Worm (Caenorhabditis elegans) whole organism, L1 larva: ENCODE data around the gene etc-1.
A peak's percentile ranks its signal among the peaks of the same experiment; 100 is the strongest.

Experiments used
- F16B12.6 ChIP-seq: fragments of 150-350 bp; optimal IDR thresholded peaks from 2 replicates; lab custom pipeline; 2014; ENCODE audit warnings: missing biosample characterization, missing genetic modification characterization
- aha-1 ChIP-seq: fragments of 150-350 bp; optimal IDR thresholded peaks from 2 replicates; lab custom pipeline; 2014; ENCODE audit warnings: missing biosample characterization, missing genetic modification characterization
- aly-2 ChIP-seq: fragments of 150-350 bp; optimal IDR thresholded peaks from 2 replicates; lab custom pipeline; 2014; ENCODE audit warnings: missing biosample characterization, missing genetic modification characterization
- ama-1 ChIP-seq: fragments of 150-350 bp; optimal IDR thresholded peaks from 2 replicates; lab custom pipeline; 2014
- blmp-1 ChIP-seq: fragments of 150-350 bp; optimal IDR thresholded peaks from 2 replicates; lab custom pipeline; 2014; ENCODE audit warnings: missing biosample characterization, missing genetic modification characterization
- ceh-63 ChIP-seq: fragments of 200-800 bp; sonication (Bioruptor generic); optimal IDR thresholded peaks from 2 replicates; lab custom pipeline; 2018; ENCODE audit warnings: mild to moderate bottlenecking, missing genetic modification characterization, missing compliant biosample characterization
- ceh-88 ChIP-seq: fragments of 200-800 bp; sonication (Bioruptor generic); IDR thresholded peaks from 2 replicates; pipeline ENCODE4 v1.3.6; 2022; ENCODE audit warnings: missing genetic modification characterization, missing compliant biosample characterization
- ceh-90 ChIP-seq: sonication (generic microtip); optimal IDR thresholded peaks from 2 replicates; lab custom pipeline; 2016; ENCODE audit warnings: missing genetic modification characterization, missing compliant biosample characterization
- ces-1 ChIP-seq: fragments of 150-350 bp; optimal IDR thresholded peaks from 2 replicates; lab custom pipeline; 2014; ENCODE audit warnings: missing biosample characterization, missing genetic modification reagents, missing genetic modification characterization
- dpl-1 ChIP-seq, 3 experiments: fragments of 150-350 bp in 2 of 3; sonication (generic microtip) in 1 of 3; optimal IDR thresholded peaks; 2 replicates each; lab custom pipeline; 2014 to 2017; ENCODE audit warnings: missing biosample characterization in 3 of 3, missing genetic modification characterization in 3 of 3, missing genetic modification reagents in 3 of 3
- dsc-1 ChIP-seq: sonication (generic microtip); optimal IDR thresholded peaks from 2 replicates; lab custom pipeline; 2016; ENCODE audit warnings: mild to moderate bottlenecking, missing genetic modification characterization, missing compliant biosample characterization
- efl-1 ChIP-seq, 4 experiments: fragments of 150-350 bp; optimal IDR thresholded peaks in 3 of 4; peaks in 1 of 4; 1 replicate in 1 of 4; 2 replicates in 3 of 4; lab custom pipeline; 2014; ENCODE audit warnings: missing biosample characterization in 2 of 4, missing genetic modification characterization in 2 of 4, missing genetic modification reagents in 2 of 4
- efl-3 ChIP-seq: fragments of 200-800 bp; sonication (Bioruptor generic); optimal IDR thresholded peaks from 2 replicates; lab custom pipeline; 2018; ENCODE audit warnings: mild to moderate bottlenecking, missing genetic modification characterization, missing compliant biosample characterization
- egl-13 ChIP-seq: sonication (generic microtip); optimal IDR thresholded peaks from 2 replicates; lab custom pipeline; 2016; ENCODE audit warnings: missing genotype, missing genetic modification reagents, missing genetic modification characterization, missing compliant biosample characterization
- fkh-10 ChIP-seq: sonication (generic microtip); optimal IDR thresholded peaks from 2 replicates; lab custom pipeline; 2017; ENCODE audit warnings: missing biosample characterization, missing genetic modification reagents, missing genetic modification characterization
- fkh-4 ChIP-seq: sonication (generic microtip); optimal IDR thresholded peaks from 2 replicates; lab custom pipeline; 2016; ENCODE audit warnings: missing compliant biosample characterization, missing genetic modification characterization, borderline replicate concordance
- lin-13 ChIP-seq: fragments of 150-350 bp; optimal IDR thresholded peaks from 2 replicates; lab custom pipeline; 2014; ENCODE audit warnings: missing biosample characterization, missing genetic modification reagents, missing genetic modification characterization
- lin-14 ChIP-seq: fragments of 200-800 bp; sonication (Bioruptor generic); optimal IDR thresholded peaks from 2 replicates; lab custom pipeline; 2018; ENCODE audit warnings: mild to moderate bottlenecking, missing genetic modification characterization, moderate library complexity, missing compliant biosample characterization
- lin-15B ChIP-seq: fragments of 150-350 bp; sonication (generic microtip); optimal IDR thresholded peaks from 3 replicates; lab custom pipeline; 2014; ENCODE audit warnings: missing biosample characterization, missing genetic modification characterization
- lin-35 ChIP-seq, 2 experiments: fragments of 150-350 bp; optimal IDR thresholded peaks; 2 replicates each; lab custom pipeline; 2014; ENCODE audit warnings: missing biosample characterization in 2 of 2, missing genetic modification characterization in 2 of 2, missing genetic modification reagents in 2 of 2
- lsy-2 ChIP-seq, 2 experiments: fragments of 150-350 bp; optimal IDR thresholded peaks; 2 replicates each; lab custom pipeline; 2014; ENCODE audit warnings: missing biosample characterization in 2 of 2, missing genetic modification characterization in 2 of 2
- mep-1 ChIP-seq: fragments of 150-350 bp; optimal IDR thresholded peaks from 2 replicates; lab custom pipeline; 2014; ENCODE audit warnings: missing biosample characterization, missing genetic modification characterization
- nhr-11 ChIP-seq: fragments of 150-350 bp; optimal IDR thresholded peaks from 2 replicates; lab custom pipeline; 2014; ENCODE audit warnings: missing biosample characterization, missing genetic modification characterization
- nhr-12 ChIP-seq: sonication (generic microtip); optimal IDR thresholded peaks from 2 replicates; lab custom pipeline; 2017; ENCODE audit warnings: missing biosample characterization, missing genetic modification characterization
- nhr-19 ChIP-seq: fragments of 200-800 bp; sonication (Bioruptor generic); conservative IDR thresholded peaks from 2 replicates; pipeline ENCODE4 v1.3.6; 2022; ENCODE audit warnings: missing genetic modification characterization, missing compliant biosample characterization
- nhr-237 ChIP-seq: fragments of 150-350 bp; optimal IDR thresholded peaks from 2 replicates; lab custom pipeline; 2014; ENCODE audit warnings: missing biosample characterization, missing genetic modification characterization
- nhr-28 ChIP-seq: fragments of 150-350 bp; optimal IDR thresholded peaks from 2 replicates; lab custom pipeline; 2014; ENCODE audit warnings: missing biosample characterization, missing genetic modification characterization
- nhr-47 ChIP-seq: sonication (generic microtip); optimal IDR thresholded peaks from 2 replicates; lab custom pipeline; 2016; ENCODE audit warnings: mild to moderate bottlenecking, missing genetic modification characterization, moderate library complexity, missing compliant biosample characterization
- nhr-71 ChIP-seq: sonication (generic microtip); optimal IDR thresholded peaks from 2 replicates; lab custom pipeline; 2016; ENCODE audit warnings: mild to moderate bottlenecking, missing genetic modification characterization, moderate library complexity, missing compliant biosample characterization
- nhr-76 ChIP-seq: sonication (generic microtip); optimal IDR thresholded peaks from 2 replicates; lab custom pipeline; 2017; ENCODE audit warnings: missing biosample characterization, missing genetic modification characterization
- pag-3 ChIP-seq: sonication (generic microtip); optimal IDR thresholded peaks from 2 replicates; lab custom pipeline; 2017; ENCODE audit warnings: missing genetic modification characterization, mild to moderate bottlenecking, missing compliant biosample characterization, antibody characterized with exemption, borderline replicate concordance; ENCODE audit not compliant: insufficient read depth
- sup-37 ChIP-seq: fragments of 200-800 bp; sonication (Bioruptor generic); optimal IDR thresholded peaks from 2 replicates; lab custom pipeline; 2018; ENCODE audit warnings: mild to moderate bottlenecking, missing genetic modification characterization, missing compliant biosample characterization
- swsn-7 ChIP-seq: sonication (generic microtip); optimal IDR thresholded peaks from 2 replicates; lab custom pipeline; 2016; ENCODE audit warnings: missing genetic modification characterization, missing compliant biosample characterization
- tbx-2 ChIP-seq: sonication (generic microtip); optimal IDR thresholded peaks from 2 replicates; lab custom pipeline; 2016; ENCODE audit warnings: missing genetic modification characterization, missing compliant biosample characterization
- unc-130 ChIP-seq: fragments of 150-350 bp; optimal IDR thresholded peaks from 2 replicates; lab custom pipeline; 2017; ENCODE audit warnings: missing biosample characterization, missing genetic modification characterization, inconsistent platforms
- unc-86 ChIP-seq: sonication (generic microtip); optimal IDR thresholded peaks from 2 replicates; lab custom pipeline; 2016; ENCODE audit warnings: missing genetic modification characterization, missing compliant biosample characterization
- xbp-1 ChIP-seq: sonication (generic microtip); optimal IDR thresholded peaks from 2 replicates; lab custom pipeline; 2016; ENCODE audit warnings: missing genetic modification characterization, missing compliant biosample characterization

etc-1 gene

ce11 chrII:8685623-8686022 lies 21.0 kb downstream of the etc-1 start, which contains the start of gene C34C6.9:
C34C6.9 (plus strand) TSS chrII:8685923.
- TF ChIP-seq ceh-63 (GFP tag; lab: Kevin White, UChicago) (no peak), fkh-4 (tag; lab: Kevin White, UChicago) (no peak), lin-14 (no peak), F16B12.6 (tag; lab: Kevin White, UChicago) (no peak), fkh-10 (GFP tag; lab: Kevin White, UChicago) (no peak), sup-37 (no peak), lin-35 (GFP tag; optimal IDR thresholded peaks at IDR 0.05; lab: Kevin White, UChicago) (no peak), efl-3 (GFP tag; lab: Kevin White, UChicago) (no peak), nhr-19 (GFP tag; lab: Robert Waterston, UW) (no peak), aha-1 (no peak), ces-1 (GFP tag; lab: Kevin White, UChicago) (no peak), nhr-11 (no peak)

- TF ChIP-seq ceh-88 (GFP tag; lab: Robert Waterston, UW), result no peak
- no peak for TF ChIP-seq lin-13 (GFP tag; lab: Kevin White, UChicago)
- TF ChIP-seq ces-1 (GFP tag; lab: Kevin White, UChicago), result no peak
- TF ChIP-seq nhr-12 (tag; lab: Kevin White, UChicago), result no peak
- peak; percentile 90 for TF ChIP-seq blmp-1 (tag; lab: Kevin White, UChicago)
- TF ChIP-seq, all 84 proteins: peak for 1
These were observed 26.8 kb downstream of the etc-1 start, which contains the start of gene C34C6.3 for ce11 chrII:8691344-8691960. C34C6.3 (plus strand) TSS chrII:8691910.

DNA sequence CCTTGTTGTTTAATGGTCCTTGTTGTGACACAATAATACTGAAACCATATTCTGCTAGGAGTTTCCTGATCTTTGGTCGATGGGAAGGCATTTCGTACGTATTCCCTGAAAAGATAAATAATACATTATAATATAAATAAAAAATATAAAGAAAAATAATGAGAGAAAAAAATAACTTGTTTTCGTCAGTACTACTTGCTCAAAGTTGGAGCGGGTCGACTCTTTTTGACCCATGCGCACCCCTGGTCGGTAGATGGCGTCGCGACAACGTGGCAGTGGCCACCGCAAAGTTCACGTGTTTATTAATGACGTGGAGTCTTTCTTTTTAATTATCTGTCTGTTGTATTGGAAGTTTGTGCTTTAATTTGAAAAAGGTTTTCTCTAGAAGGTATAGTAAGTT lies 31.1 kb downstream of the etc-1 start, which contains the start of gene C34C6.10:
Gene C34C6.10, minus strand, starts transcription at position 101 of the 400 bp plus-strand sequence.
- TF ChIP-seq lin-15B (no peak), nhr-28 (no peak), egl-13 (no peak), swsn-7 (tag; lab: Kevin White, UChicago) (no peak), nhr-76 (tag; lab: Kevin White, UChicago) (no peak), unc-86 (tag; lab: Kevin White, UChicago) (no peak), nhr-47 (tag; lab: Kevin White, UChicago) (no peak), ceh-90 (tag; lab: Kevin White, UChicago) (no peak), nhr-237 (tag; lab: Kevin White, UChicago) (no peak), xbp-1 (no peak), pag-3 (tag; lab: Kevin White, UChicago) (no peak), ces-1 (GFP tag; lab: Kevin White, UChicago) (no peak), ama-1 (lab: Kevin White, UChicago) (no peak), tbx-2 (no peak)
- TF ChIP-seq, all 84 proteins: peak for 0

DNA sequence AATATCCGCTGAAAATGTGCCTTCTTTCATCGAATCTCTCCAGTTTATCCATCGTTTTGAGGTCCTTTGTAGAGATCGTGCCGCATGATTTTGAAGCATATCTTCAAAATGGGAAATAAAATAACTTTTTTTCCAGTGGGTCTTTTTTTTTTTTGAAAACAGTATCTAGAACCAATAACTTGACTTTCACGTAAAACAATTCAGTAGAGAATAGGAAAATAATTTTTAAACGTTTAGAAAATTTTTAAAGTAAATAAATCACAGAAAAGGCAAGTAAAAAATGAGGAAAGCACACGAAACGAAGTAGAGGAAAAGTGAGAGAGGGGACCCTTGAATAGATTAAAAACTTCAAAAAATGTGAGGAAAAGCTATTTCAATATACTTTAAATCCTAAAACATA lies 34.2 kb downstream of the etc-1 start, which contains the start of gene chdh-1:
Gene chdh-1, minus strand, starts transcription at position 101 of the 400 bp plus-strand sequence.
- no peak for TF ChIP-seq ceh-88 (GFP tag; lab: Robert Waterston, UW)
- no peak for TF ChIP-seq unc-130 (tag; lab: Kevin White, UChicago)
- no peak for TF ChIP-seq nhr-71 (tag; lab: Kevin White, UChicago)
- TF ChIP-seq nhr-237 (tag; lab: Kevin White, UChicago), result no peak
- TF ChIP-seq ces-1 (GFP tag; lab: Kevin White, UChicago), result no peak

ce11 chrII:8701059-8701458 lies 36.4 kb downstream of the etc-1 start:
- TF ChIP-seq lsy-2 (tag; optimal IDR thresholded peaks at IDR 0.05; lab: Kevin White, UChicago), result peak; percentile 67 to 81
- no peak for TF ChIP-seq aly-2 (tag; lab: Kevin White, UChicago)
- TF ChIP-seq lin-13 (GFP tag; lab: Kevin White, UChicago), result no peak
- TF ChIP-seq dsc-1 (tag; lab: Kevin White, UChicago), result no peak
- TF ChIP-seq mep-1 (tag; lab: Kevin White, UChicago), result peak; percentile 3
- peak in 1 of 3 experiments; percentile 20 for TF ChIP-seq dpl-1 (GFP tag; optimal IDR thresholded peaks at IDR 0.05; lab: Kevin White, UChicago)
- TF ChIP-seq F16B12.6 (tag; lab: Kevin White, UChicago), result peak; percentile 63
- peak in 1 of 2 experiments; percentile 6 for TF ChIP-seq efl-1 (optimal IDR thresholded peaks at IDR 0.05; lab: Kevin White, UChicago)
- no peak for TF ChIP-seq efl-1 (GFP tag; optimal IDR thresholded peaks at IDR 0.05 in 1 of 2; lab: Kevin White, UChicago)
